Fruit fly (Drosophila melanogaster) whole organism, prepupa: ENCODE data around the gene CG6712.

Source experiments
- Blimp-1 ChIP-seq: fragments of 200-800 bp; sonication (Bioruptor generic); optimal IDR thresholded peaks from 3 replicates; lab custom pipeline; 2017; ENCODE audit warnings: missing biosample characterization, missing genetic modification characterization, mild to moderate bottlenecking, moderate library complexity, missing genetic modification reagents
- CG10631 ChIP-seq: fragments of 200-800 bp; sonication (Bioruptor generic); optimal IDR thresholded peaks from 2 replicates; lab custom pipeline; 2016; ENCODE audit warnings: missing biosample characterization, missing genetic modification characterization
- CG10669 ChIP-seq: fragments of 200-800 bp; sonication (Bioruptor generic); optimal IDR thresholded peaks from 3 replicates; lab custom pipeline; 2018; ENCODE audit warnings: missing biosample characterization, mild to moderate bottlenecking, missing genetic modification characterization, moderate library complexity
- CG11294 ChIP-seq: fragments of 200-800 bp; sonication (Bioruptor generic); IDR thresholded peaks from 2 replicates; pipeline ENCODE4 v1.3.6; 2022; ENCODE audit warnings: missing biosample characterization, missing genetic modification characterization
- CG11762 ChIP-seq: fragments of 200-800 bp; sonication (Bioruptor generic); optimal IDR thresholded peaks from 3 replicates; lab custom pipeline; 2016; ENCODE audit warnings: missing biosample characterization, missing genetic modification characterization; ENCODE audit not compliant: insufficient read depth
- CG11902 ChIP-seq: fragments of 200-800 bp; sonication (Bioruptor generic); optimal IDR thresholded peaks from 3 replicates; lab custom pipeline; 2016; ENCODE audit warnings: missing biosample characterization, missing genetic modification characterization
- CG1621 ChIP-seq: fragments of 200-800 bp; sonication (Bioruptor generic); optimal IDR thresholded peaks from 3 replicates; lab custom pipeline; 2018; ENCODE audit warnings: missing biosample characterization, mild to moderate bottlenecking, missing genetic modification characterization
- CG16779 ChIP-seq: fragments of 200-800 bp; sonication (Bioruptor generic); optimal IDR thresholded peaks from 3 replicates; lab custom pipeline; 2017; ENCODE audit warnings: missing biosample characterization, mild to moderate bottlenecking, missing genetic modification characterization
- CG3032 ChIP-seq: fragments of 200-800 bp; optimal IDR thresholded peaks from 2 replicates; lab custom pipeline; 2019; ENCODE audit warnings: missing biosample characterization, mild to moderate bottlenecking, missing genetic modification characterization, moderate library complexity
- CG31627 ChIP-seq: fragments of 200-800 bp; sonication (Bioruptor generic); optimal IDR thresholded peaks from 3 replicates; lab custom pipeline; 2016; ENCODE audit warnings: missing biosample characterization, missing genetic modification characterization
- CG32006 ChIP-seq: fragments of 200-800 bp; sonication (Bioruptor generic); optimal IDR thresholded peaks from 3 replicates; lab custom pipeline; 2017; ENCODE audit warnings: missing biosample characterization, mild to moderate bottlenecking, missing genetic modification characterization
- CG3919 ChIP-seq: fragments of 200-800 bp; sonication (Bioruptor generic); optimal IDR thresholded peaks from 3 replicates; lab custom pipeline; 2016; ENCODE audit warnings: missing biosample characterization, missing genetic modification characterization
- CG4318 ChIP-seq: fragments of 200-800 bp; sonication (Bioruptor generic); optimal IDR thresholded peaks from 3 replicates; lab custom pipeline; 2017; ENCODE audit warnings: missing biosample characterization, mild to moderate bottlenecking, missing genetic modification characterization
- CG6163 ChIP-seq: fragments of 200-800 bp; sonication (Bioruptor generic); IDR thresholded peaks from 3 replicates; pipeline ENCODE4 v1.3.6; 2022; ENCODE audit warnings: missing biosample characterization, missing genetic modification characterization
- CG6276 ChIP-seq: fragments of 200-800 bp; sonication (Bioruptor generic); optimal IDR thresholded peaks from 2 replicates; lab custom pipeline; 2017; ENCODE audit warnings: missing biosample characterization, mild to moderate bottlenecking, missing genetic modification characterization
- CG6792 ChIP-seq: fragments of 200-800 bp; sonication (Bioruptor generic); optimal IDR thresholded peaks from 3 replicates; lab custom pipeline; 2016; ENCODE audit warnings: missing biosample characterization, missing genetic modification characterization
- CG6808 ChIP-seq: fragments of 200-800 bp; sonication (Bioruptor generic); optimal IDR thresholded peaks from 3 replicates; lab custom pipeline; 2017; ENCODE audit warnings: missing biosample characterization, missing genetic modification characterization, mild to moderate bottlenecking, moderate library complexity, missing genetic modification reagents
- CG6854 ChIP-seq: fragments of 200-800 bp; sonication (Bioruptor generic); optimal IDR thresholded peaks from 2 replicates; lab custom pipeline; 2017; ENCODE audit warnings: missing biosample characterization, mild to moderate bottlenecking, missing genetic modification characterization
- CG8119 ChIP-seq: fragments of 200-800 bp; sonication (Bioruptor generic); IDR thresholded peaks from 3 replicates; pipeline ENCODE4 v1.3.6; 2022; ENCODE audit warnings: missing biosample characterization, missing genetic modification characterization
- CG8319 ChIP-seq: fragments of 200-800 bp; sonication (Bioruptor generic); optimal IDR thresholded peaks from 3 replicates; lab custom pipeline; 2016; ENCODE audit warnings: missing biosample characterization, missing genetic modification characterization
- CG8632 ChIP-seq: fragments of 200-800 bp; sonication (Bioruptor generic); optimal IDR thresholded peaks from 3 replicates; lab custom pipeline; 2016; ENCODE audit warnings: missing biosample characterization, missing genetic modification characterization
- Eip75B ChIP-seq: fragments of 200-800 bp; sonication (Bioruptor generic); optimal IDR thresholded peaks from 3 replicates; lab custom pipeline; 2016; ENCODE audit warnings: missing biosample characterization, missing genetic modification characterization
- Eip78C ChIP-seq: fragments of 200-800 bp; sonication (Bioruptor generic); peaks from one replicate; lab custom pipeline; 2016; ENCODE audit warnings: missing biosample characterization, missing genetic modification characterization
- Eip93F ChIP-seq: fragments of 200-800 bp; sonication (Bioruptor generic); optimal IDR thresholded peaks from 2 replicates; lab custom pipeline; 2016; ENCODE audit warnings: missing biosample characterization, mild to moderate bottlenecking, missing genetic modification characterization
- Ets96B ChIP-seq: fragments of 200-800 bp; optimal IDR thresholded peaks from 2 replicates; lab custom pipeline; 2019; ENCODE audit warnings: missing biosample characterization, mild to moderate bottlenecking, missing genetic modification characterization, moderate library complexity
- Gug ChIP-seq: fragments of 200-800 bp; sonication (Bioruptor generic); IDR thresholded peaks from 2 replicates; pipeline ENCODE4 v1.3.6; 2022; ENCODE audit warnings: missing biosample characterization, missing genetic modification characterization
- Hr38 ChIP-seq: sonication (Bioruptor generic); optimal IDR thresholded peaks from 2 replicates; lab custom pipeline; 2016; ENCODE audit warnings: missing biosample characterization, missing genetic modification characterization
- Hr39 ChIP-seq: fragments of 200-800 bp; sonication (Bioruptor generic); optimal IDR thresholded peaks from 2 replicates; lab custom pipeline; 2016; ENCODE audit warnings: missing biosample characterization, missing genetic modification characterization
- Lpt ChIP-seq: fragments of 200-800 bp; sonication (Bioruptor generic); optimal IDR thresholded peaks from 3 replicates; lab custom pipeline; 2016; ENCODE audit warnings: missing biosample characterization, missing genetic modification characterization
- Met ChIP-seq: fragments of 200-800 bp; sonication (Bioruptor generic); optimal IDR thresholded peaks from 3 replicates; lab custom pipeline; 2016; ENCODE audit warnings: missing biosample characterization, missing genetic modification characterization
- OdsH ChIP-seq: fragments of 200-800 bp; sonication (Bioruptor generic); optimal IDR thresholded peaks from 3 replicates; lab custom pipeline; 2016; ENCODE audit warnings: missing biosample characterization, missing genetic modification characterization
- Smox ChIP-seq: fragments of 200-800 bp; sonication (Bioruptor generic); optimal IDR thresholded peaks from 3 replicates; lab custom pipeline; 2016; ENCODE audit warnings: missing biosample characterization, missing genetic modification characterization
- Sox102F ChIP-seq: fragments of 200-800 bp; sonication (Bioruptor generic); optimal IDR thresholded peaks from 2 replicates; lab custom pipeline; 2016; ENCODE audit warnings: missing biosample characterization, mild to moderate bottlenecking, missing genetic modification characterization
- Sox14 ChIP-seq: fragments of 200-800 bp; sonication (Bioruptor generic); optimal IDR thresholded peaks from 3 replicates; lab custom pipeline; 2016; ENCODE audit warnings: missing biosample characterization, missing genetic modification characterization
- Sox15 ChIP-seq: fragments of 200-800 bp; sonication (Bioruptor generic); optimal IDR thresholded peaks from 3 replicates; lab custom pipeline; 2016; ENCODE audit warnings: missing biosample characterization, missing genetic modification characterization
- achi ChIP-seq: fragments of 200-800 bp; sonication (Bioruptor generic); optimal IDR thresholded peaks from 3 replicates; lab custom pipeline; 2016; ENCODE audit warnings: missing biosample characterization, missing genetic modification characterization
- dac ChIP-seq: fragments of 200-800 bp; sonication (Bioruptor generic); optimal IDR thresholded peaks from 2 replicates; lab custom pipeline; 2017; ENCODE audit warnings: missing biosample characterization, mild to moderate bottlenecking, missing genetic modification characterization
- dsx ChIP-seq: fragments of 200-800 bp; optimal IDR thresholded peaks from 3 replicates; lab custom pipeline; 2019; ENCODE audit warnings: missing biosample characterization, mild to moderate bottlenecking, missing genetic modification characterization, moderate library complexity; ENCODE audit not compliant: poor library complexity, severe bottlenecking
- eg ChIP-seq: fragments of 200-800 bp; sonication (Bioruptor generic); IDR thresholded peaks from 3 replicates; pipeline ENCODE4 v1.3.6; 2022; ENCODE audit warnings: missing biosample characterization, missing genetic modification characterization
- fd59A ChIP-seq: fragments of 200-800 bp; sonication (Bioruptor generic); optimal IDR thresholded peaks from 2 replicates; lab custom pipeline; 2017; ENCODE audit warnings: missing biosample characterization, mild to moderate bottlenecking, missing genetic modification characterization, missing genetic modification reagents
- fd85E ChIP-seq: fragments of 200-800 bp; sonication (Bioruptor generic); optimal IDR thresholded peaks from 3 replicates; lab custom pipeline; 2016; ENCODE audit warnings: missing biosample characterization, missing genetic modification characterization
- lz ChIP-seq: fragments of 200-800 bp; sonication (Bioruptor generic); optimal IDR thresholded peaks from 3 replicates; lab custom pipeline; 2016; ENCODE audit warnings: missing biosample characterization, missing genetic modification characterization
- net ChIP-seq: fragments of 200-800 bp; sonication (Bioruptor generic); optimal IDR thresholded peaks from 3 replicates; lab custom pipeline; 2016; ENCODE audit warnings: missing biosample characterization, missing genetic modification characterization
- pdm3 ChIP-seq: fragments of 200-800 bp; sonication (Bioruptor generic); optimal IDR thresholded peaks from 3 replicates; lab custom pipeline; 2016; ENCODE audit warnings: missing biosample characterization, missing genetic modification characterization
- salr ChIP-seq, 2 experiments: fragments of 200-800 bp; sonication (Bioruptor generic); optimal IDR thresholded peaks; 3 replicates each; lab custom pipeline; 2016 to 2018; ENCODE audit warnings: missing biosample characterization in 2 of 2, missing genetic modification characterization in 2 of 2, mild to moderate bottlenecking in 1 of 2
- spab ChIP-seq: fragments of 200-800 bp; sonication (Bioruptor generic); optimal IDR thresholded peaks from 2 replicates; lab custom pipeline; 2017; ENCODE audit warnings: missing biosample characterization, mild to moderate bottlenecking, missing genetic modification characterization, missing genetic modification reagents
- ss ChIP-seq, 2 experiments: fragments of 200-800 bp; sonication (Bioruptor generic); optimal IDR thresholded peaks; 2 replicates in 1 of 2; 3 replicates in 1 of 2; lab custom pipeline; 2017 to 2018; ENCODE audit warnings: mild to moderate bottlenecking in 2 of 2, missing biosample characterization in 2 of 2, missing genetic modification characterization in 2 of 2, moderate library complexity in 1 of 2
- svp ChIP-seq: fragments of 200-800 bp; sonication (Bioruptor generic); peaks from one replicate; lab custom pipeline; 2016; ENCODE audit warnings: missing biosample characterization, missing genetic modification characterization
- topi ChIP-seq: fragments of 200-800 bp; sonication (Bioruptor generic); optimal IDR thresholded peaks from 3 replicates; lab custom pipeline; 2016; ENCODE audit warnings: missing biosample characterization, missing genetic modification characterization
- vri ChIP-seq: fragments of 200-800 bp; sonication (Bioruptor generic); optimal IDR thresholded peaks from 3 replicates; lab custom pipeline; 2016; ENCODE audit warnings: missing biosample characterization, mild to moderate bottlenecking, missing genetic modification characterization

Gene CG6712

dm6 chr2L:12045941-12046855, 50.1 kb downstream of the CG6712 start, which contains the start of gene CG6770:
Gene CG6770 (minus strand): TSS chr2L:12046118.
- peak; percentile 38 for TF ChIP-seq CG4318
- TF ChIP-seq Sox15 (GFP tag; lab: Kevin White, UChicago) = peak; percentile 61
- TF ChIP-seq Sox102F = peak; percentile 91
- peak; percentile 87 for TF ChIP-seq pdm3 (GFP tag; lab: Kevin White, UChicago)
- TF ChIP-seq vri (GFP tag; lab: Kevin White, UChicago) = peak; percentile 87
- TF ChIP-seq dsx (GFP tag; lab: Kevin White, UChicago) = peak; percentile 83
- TF ChIP-seq CG6854 (GFP tag; lab: Kevin White, UChicago) = peak; percentile 31
- TF ChIP-seq CG6163 = peak; percentile 91
- TF ChIP-seq topi = peak; percentile 87
- TF ChIP-seq net = peak; percentile 72
- TF ChIP-seq Sox14 (GFP tag; lab: Kevin White, UChicago) = peak; percentile 74
- TF ChIP-seq OdsH (GFP tag; lab: Kevin White, UChicago) = peak; percentile 87
- TF ChIP-seq CG8632 = peak; percentile 88
- peak; percentile 95 for TF ChIP-seq eg (GFP tag; lab: Robert Waterston, UW)
- peak; percentile 83 for TF ChIP-seq CG32006 (GFP tag; lab: Kevin White, UChicago)
- TF ChIP-seq CG6792 (GFP tag; lab: Kevin White, UChicago) = peak; percentile 93
- peak; percentile 81 for TF ChIP-seq CG6276 (GFP tag; lab: Kevin White, UChicago)
- peak; percentile 76 for TF ChIP-seq Gug (GFP tag; lab: Robert Waterston, UW)
- peak; percentile 43 for TF ChIP-seq Lpt
- TF ChIP-seq Blimp-1 (GFP tag; lab: Kevin White, UChicago) = peak; percentile 75
- TF ChIP-seq svp (GFP tag; lab: Kevin White, UChicago) = peak; percentile 94
- TF ChIP-seq Met = peak; percentile 91
- TF ChIP-seq fd59A (GFP tag; lab: Kevin White, UChicago) = peak; percentile 78
- peak; percentile 78 for TF ChIP-seq spab (GFP tag; lab: Kevin White, UChicago)
- TF ChIP-seq dac (GFP tag; lab: Kevin White, UChicago) = peak; percentile 25
- peak; percentile 89 for TF ChIP-seq CG8119 (GFP tag; lab: Robert Waterston, UW)
- TF ChIP-seq CG11762 (GFP tag; lab: Kevin White, UChicago) = peak; percentile 79
- TF ChIP-seq ss (GFP tag; optimal IDR thresholded peaks at IDR 0.05; lab: Kevin White, UChicago) = peak; percentile 81 to 87
- TF ChIP-seq Eip78C = peak; percentile 97
- TF ChIP-seq Smox = peak; percentile 92
- peak; percentile 85 for TF ChIP-seq Ets96B
- peak; percentile 64 for TF ChIP-seq CG1621 (tag; lab: Kevin White, UChicago)
- peak; percentile 90 for TF ChIP-seq lz
- peak; percentile 94 for TF ChIP-seq Eip93F
- peak; percentile 74 for TF ChIP-seq CG10631 (GFP tag; lab: Kevin White, UChicago)
- TF ChIP-seq CG11294 = peak; percentile 76
- TF ChIP-seq CG11902 (GFP tag; lab: Kevin White, UChicago) = peak; percentile 63
- peak; percentile 87 for TF ChIP-seq CG3919 (GFP tag; lab: Kevin White, UChicago)
- TF ChIP-seq Hr39 (GFP tag; lab: Kevin White, UChicago) = peak; percentile 71
- TF ChIP-seq CG10669 (GFP tag; lab: Kevin White, UChicago) = peak; percentile 80
- TF ChIP-seq Eip75B (GFP tag; lab: Kevin White, UChicago) = peak; percentile 85
- peak; percentile 88 for TF ChIP-seq CG3032
- peak; percentile 63 for TF ChIP-seq fd85E (GFP tag; lab: Kevin White, UChicago)
- TF ChIP-seq CG8319 (GFP tag; lab: Kevin White, UChicago) = peak; percentile 54
- no peak for TF ChIP-seq Hr38 (GFP tag; lab: Kevin White, UChicago)
- TF ChIP-seq CG6808 (GFP tag; lab: Kevin White, UChicago) = peak; percentile 88
- TF ChIP-seq achi (GFP tag; lab: Kevin White, UChicago) = peak; percentile 88
- TF ChIP-seq CG31627 (GFP tag; lab: Kevin White, UChicago) = peak; percentile 82
- peak; percentile 85 for TF ChIP-seq CG16779 (tag; lab: Kevin White, UChicago)
- TF ChIP-seq salr (GFP tag; optimal IDR thresholded peaks at IDR 0.05; lab: Kevin White, UChicago) = peak; percentile 28 to 76
